Worm (Caenorhabditis elegans) whole organism, L4 larva: ENCODE data around the gene C54D10.9.

ENCODE experiments used
- F10B5.3 ChIP-seq: sonication (generic microtip); optimal IDR thresholded peaks from 2 replicates; lab custom pipeline; 2016; ENCODE audit warnings: mild to moderate bottlenecking, missing genetic modification characterization, missing compliant biosample characterization
- F37D6.2 ChIP-seq: sonication (generic microtip); optimal IDR thresholded peaks from 2 replicates; lab custom pipeline; 2016; ENCODE audit warnings: mild to moderate bottlenecking, missing genetic modification characterization, missing compliant biosample characterization
- F44E2.7 ChIP-seq: fragments of 200-800 bp; sonication (Bioruptor generic); IDR thresholded peaks from 2 replicates; pipeline ENCODE4 v2.1.2; 2022; ENCODE audit warnings: missing genetic modification characterization, missing compliant biosample characterization
- T26A8.4 ChIP-seq: fragments of 200-800 bp; sonication (Bioruptor generic); IDR thresholded peaks from 2 replicates; pipeline ENCODE4 v1.3.6; 2022; ENCODE audit warnings: missing genetic modification characterization, missing compliant biosample characterization
- Y105C5A.15 ChIP-seq: fragments of 200-800 bp; sonication (Bioruptor generic); IDR thresholded peaks from 2 replicates; pipeline ENCODE4 v1.3.6; 2022; ENCODE audit warnings: missing genetic modification characterization, missing compliant biosample characterization
- Y5F2A.4 ChIP-seq: fragments of 200-800 bp; sonication (Bioruptor generic); optimal IDR thresholded peaks from 2 replicates; lab custom pipeline; 2018; ENCODE audit warnings: mild to moderate bottlenecking, missing genetic modification characterization, missing compliant biosample characterization
- ama-1 ChIP-seq: fragments of 150-350 bp; optimal IDR thresholded peaks from 2 replicates; lab custom pipeline; 2014; ENCODE audit warnings: inconsistent platforms, mixed read lengths
- arid-1 ChIP-seq: fragments of 200-800 bp; sonication (Bioruptor generic); conservative IDR thresholded peaks from 2 replicates; pipeline ENCODE4 v1.3.6; 2022; ENCODE audit warnings: missing genetic modification reagents, missing genetic modification characterization, missing compliant biosample characterization
- ceh-28 ChIP-seq: fragments of 150-350 bp; optimal IDR thresholded peaks from 2 replicates; lab custom pipeline; 2014; ENCODE audit warnings: missing biosample characterization, missing genetic modification reagents, missing genetic modification characterization
- ceh-62 ChIP-seq: sonication (generic microtip); optimal IDR thresholded peaks from 2 replicates; lab custom pipeline; 2017; ENCODE audit warnings: missing biosample characterization, missing genetic modification characterization
- daf-12 ChIP-seq: fragments of 150-350 bp; optimal IDR thresholded peaks from 2 replicates; lab custom pipeline; 2014; ENCODE audit warnings: missing biosample characterization, missing genetic modification reagents, missing genetic modification characterization
- daf-16 ChIP-seq, 3 experiments: sonication (generic microtip); optimal IDR thresholded peaks; 2 replicates each; lab custom pipeline; 2016 to 2017; ENCODE audit warnings: missing genetic modification characterization in 3 of 3, missing genetic modification reagents in 3 of 3, mild to moderate bottlenecking in 2 of 3, missing compliant biosample characterization in 2 of 3, missing biosample characterization in 1 of 3, moderate library complexity in 1 of 3
- daf-19 ChIP-seq: fragments of 200-800 bp; sonication (Bioruptor generic); conservative IDR thresholded peaks from 2 replicates; pipeline ENCODE4 v1.3.6; 2022; ENCODE audit warnings: missing genetic modification characterization, missing compliant biosample characterization
- dmd-6 ChIP-seq: fragments of 200-800 bp; sonication (Bioruptor generic); IDR thresholded peaks from 2 replicates; pipeline ENCODE4 v1.3.6; 2022; ENCODE audit warnings: missing genetic modification reagents, missing genetic modification characterization, missing compliant biosample characterization
- dmd-9 ChIP-seq: fragments of 200-800 bp; sonication (Bioruptor generic); IDR thresholded peaks from 2 replicates; pipeline ENCODE4 v1.3.6; 2022; ENCODE audit warnings: missing genetic modification reagents, missing genetic modification characterization, missing compliant biosample characterization
- dve-1 ChIP-seq: sonication (generic microtip); optimal IDR thresholded peaks from 2 replicates; lab custom pipeline; 2017; ENCODE audit warnings: antibody characterized with exemption, mild to moderate bottlenecking, missing genetic modification characterization, missing compliant biosample characterization; ENCODE audit not compliant: insufficient read depth
- egl-27 ChIP-seq: sonication (generic microtip); optimal IDR thresholded peaks from 3 replicates; lab custom pipeline; 2017; ENCODE audit warnings: missing biosample characterization, missing genetic modification reagents, missing genetic modification characterization
- fos-1 ChIP-seq: fragments of 150-350 bp; optimal IDR thresholded peaks from 2 replicates; lab custom pipeline; 2014; ENCODE audit warnings: missing biosample characterization, missing genetic modification characterization
- hlh-11 ChIP-seq: fragments of 200-800 bp; sonication (Bioruptor generic); optimal IDR thresholded peaks from 2 replicates; lab custom pipeline; 2018; ENCODE audit warnings: mild to moderate bottlenecking, missing genetic modification characterization, missing compliant biosample characterization
- hlh-30 ChIP-seq: sonication (generic microtip); optimal IDR thresholded peaks from 2 replicates; lab custom pipeline; 2017; ENCODE audit warnings: antibody characterized with exemption, mild to moderate bottlenecking, missing genetic modification characterization, missing compliant biosample characterization; ENCODE audit not compliant: insufficient read depth
- lin-1 ChIP-seq: fragments of 200-800 bp; sonication (Bioruptor generic); IDR thresholded peaks from 2 replicates; pipeline ENCODE4 v1.3.6; 2022; ENCODE audit warnings: missing genetic modification reagents, missing genetic modification characterization, missing compliant biosample characterization
- lin-13 ChIP-seq: fragments of 150-350 bp; optimal IDR thresholded peaks from 2 replicates; lab custom pipeline; 2014; ENCODE audit warnings: missing biosample characterization, missing genetic modification reagents, missing genetic modification characterization
- lin-29 ChIP-seq: fragments of 200-800 bp; sonication (Bioruptor generic); IDR thresholded peaks from 2 replicates; pipeline ENCODE4 v1.3.6; 2022; ENCODE audit warnings: missing genetic modification reagents, missing genetic modification characterization, missing compliant biosample characterization
- lsy-2 ChIP-seq, 2 experiments: fragments of 150-350 bp in 1 of 2; sonication (generic microtip) in 1 of 2; optimal IDR thresholded peaks; 2 replicates each; lab custom pipeline; 2014 to 2017; ENCODE audit warnings: missing biosample characterization in 2 of 2, missing genetic modification characterization in 2 of 2
- madf-9 ChIP-seq: fragments of 200-800 bp; sonication (Bioruptor generic); conservative IDR thresholded peaks from 2 replicates; pipeline ENCODE4 v1.3.6; 2022; ENCODE audit warnings: missing genetic modification reagents, missing genetic modification characterization, missing compliant biosample characterization
- mdl-1 ChIP-seq, 2 experiments: fragments of 150-350 bp in 1 of 2; sonication (generic microtip) in 1 of 2; optimal IDR thresholded peaks; 2 replicates each; lab custom pipeline; 2014 to 2017; ENCODE audit warnings: missing biosample characterization in 2 of 2, missing genetic modification characterization in 2 of 2
- mxl-2 ChIP-seq: fragments of 200-800 bp; sonication (Bioruptor generic); conservative IDR thresholded peaks from 2 replicates; pipeline ENCODE4 v1.3.6; 2022; ENCODE audit warnings: missing genetic modification reagents, missing genetic modification characterization, missing compliant biosample characterization
- mxl-3 ChIP-seq: fragments of 200-800 bp; sonication (Bioruptor generic); optimal IDR thresholded peaks from 2 replicates; lab custom pipeline; 2018; ENCODE audit warnings: mild to moderate bottlenecking, missing genetic modification characterization, missing compliant biosample characterization
- nhr-102 ChIP-seq: sonication (generic microtip); optimal IDR thresholded peaks from 2 replicates; lab custom pipeline; 2016; ENCODE audit warnings: mild to moderate bottlenecking, missing genetic modification characterization, moderate library complexity, missing compliant biosample characterization
- nhr-11 ChIP-seq: fragments of 150-350 bp; optimal IDR thresholded peaks from 2 replicates; lab custom pipeline; 2014; ENCODE audit warnings: missing biosample characterization, missing genetic modification characterization
- nhr-42 ChIP-seq: fragments of 200-800 bp; sonication (Bioruptor generic); IDR thresholded peaks from 2 replicates; pipeline ENCODE4 v1.3.6; 2022; ENCODE audit warnings: missing genetic modification characterization, missing compliant biosample characterization
- nhr-76 ChIP-seq: fragments of 150-350 bp; optimal IDR thresholded peaks from 2 replicates; lab custom pipeline; 2014; ENCODE audit warnings: missing biosample characterization, missing genetic modification characterization
- pqm-1 ChIP-seq: sonication (generic microtip); optimal IDR thresholded peaks from 2 replicates; lab custom pipeline; 2017; ENCODE audit warnings: missing biosample characterization, missing genetic modification characterization
- saeg-2 ChIP-seq: fragments of 200-800 bp; sonication (Bioruptor generic); IDR thresholded peaks from 2 replicates; pipeline ENCODE4 v1.3.6; 2022; ENCODE audit warnings: missing genetic modification reagents, missing genetic modification characterization, missing compliant biosample characterization
- tag-97 ChIP-seq: fragments of 200-800 bp; sonication (Bioruptor generic); IDR thresholded peaks from 2 replicates; pipeline ENCODE4 v1.3.6; 2022; ENCODE audit warnings: missing genetic modification characterization, missing compliant biosample characterization
- unc-130 ChIP-seq: sonication (generic microtip); optimal IDR thresholded peaks from 2 replicates; lab custom pipeline; 2016; ENCODE audit warnings: missing genetic modification reagents, missing genetic modification characterization, missing compliant biosample characterization
- unc-62 ChIP-seq, 3 experiments: fragments of 150-350 bp in 1 of 3; sonication (generic microtip); optimal IDR thresholded peaks in 2 of 3; peaks in 1 of 3; 1 replicate in 1 of 3; 2 replicates in 2 of 3; lab custom pipeline; 2014 to 2017; ENCODE audit warnings: missing biosample characterization in 3 of 3, missing genetic modification characterization in 3 of 3, missing genetic modification reagents in 3 of 3, missing genotype in 1 of 3

The C54D10.9 gene

ce11 chrV:12433105-12433504 is 13.8 kb upstream of the C54D10.9 start:
- TF ChIP-seq unc-62 (GFP tag; optimal IDR thresholded peaks at IDR 0.05 in 1 of 2; lab: Kevin White, UChicago) (peak in 1 of 2 experiments; percentile 94), unc-62 (tag; optimal IDR thresholded peaks at IDR 0.05; lab: Kevin White, UChicago) (no peak), fos-1 (no peak)

DNA sequence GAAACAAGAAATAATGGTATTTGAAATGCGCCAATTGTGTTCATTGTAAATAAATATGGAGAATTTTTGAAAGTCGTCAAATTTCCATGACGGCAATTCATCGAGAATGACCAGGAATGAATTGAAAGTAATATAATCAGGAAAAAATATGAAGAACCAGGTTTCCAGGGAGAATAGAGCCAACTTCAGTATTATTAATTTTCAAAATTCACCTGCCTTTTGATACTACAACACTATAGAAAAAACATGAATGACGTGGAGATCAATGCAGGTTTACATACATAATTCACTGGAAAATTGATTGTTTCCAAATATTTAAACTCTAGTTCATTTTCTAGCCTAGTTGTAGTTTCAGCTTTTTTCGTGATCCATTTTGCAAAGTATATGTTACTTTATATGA is 13.2 kb upstream of the C54D10.9 start, which contains the start of gene srh-25:
TSS of gene srh-25 (minus strand) at position 101 of the 400 bp plus-strand sequence.
- TF ChIP-seq nhr-76 (tag; lab: Kevin White, UChicago), result no peak
- TF ChIP-seq daf-12 (tag; lab: Kevin White, UChicago), result no peak
- no peak for TF ChIP-seq F37D6.2 (tag; lab: Kevin White, UChicago)
- TF ChIP-seq ceh-62 (tag; lab: Kevin White, UChicago), result no peak
- no peak for TF ChIP-seq lsy-2 (tag; optimal IDR thresholded peaks at IDR 0.05; lab: Kevin White, UChicago)
- no peak for TF ChIP-seq hlh-11 (tag; lab: Kevin White, UChicago)
- TF ChIP-seq, all 104 proteins: peak for 0

ce11 chrV:12441420-12441819 is 5.5 kb upstream of the C54D10.9 start, which contains the start of gene pals-37:
pals-37 (minus strand) TSS chrV:12441520.
- TF ChIP-seq nhr-102, result no peak
- TF ChIP-seq daf-19 (GFP tag; lab: Robert Waterston, UW), result no peak
- TF ChIP-seq ama-1 (lab: Kevin White, UChicago), result no peak
- TF ChIP-seq nhr-42 (GFP tag; lab: Robert Waterston, UW), result no peak
- no peak for TF ChIP-seq unc-62 (GFP tag; optimal IDR thresholded peaks at IDR 0.05 in 1 of 2; lab: Kevin White, UChicago)
- TF ChIP-seq unc-62 (tag; optimal IDR thresholded peaks at IDR 0.05; lab: Kevin White, UChicago), result no peak
- no peak for TF ChIP-seq ceh-28 (tag; lab: Kevin White, UChicago)
- no peak for TF ChIP-seq lin-29 (GFP tag; lab: Robert Waterston, UW)
- no peak for TF ChIP-seq saeg-2 (GFP tag; lab: Robert Waterston, UW)
- TF ChIP-seq madf-9 (GFP tag; lab: Robert Waterston, UW), result no peak
- no peak for TF ChIP-seq hlh-30 (tag; lab: Kevin White, UChicago)
- no peak for TF ChIP-seq mxl-2 (GFP tag; lab: Robert Waterston, UW)
- no peak for TF ChIP-seq F10B5.3
- TF ChIP-seq daf-12 (tag; lab: Kevin White, UChicago), result no peak
- TF ChIP-seq nhr-11 (tag; lab: Kevin White, UChicago), result no peak
- no peak for TF ChIP-seq arid-1 (GFP tag; lab: Robert Waterston, UW)
- TF ChIP-seq lin-13, result no peak
- no peak for TF ChIP-seq mdl-1 (tag; optimal IDR thresholded peaks at IDR 0.05; lab: Kevin White, UChicago)

DNA sequence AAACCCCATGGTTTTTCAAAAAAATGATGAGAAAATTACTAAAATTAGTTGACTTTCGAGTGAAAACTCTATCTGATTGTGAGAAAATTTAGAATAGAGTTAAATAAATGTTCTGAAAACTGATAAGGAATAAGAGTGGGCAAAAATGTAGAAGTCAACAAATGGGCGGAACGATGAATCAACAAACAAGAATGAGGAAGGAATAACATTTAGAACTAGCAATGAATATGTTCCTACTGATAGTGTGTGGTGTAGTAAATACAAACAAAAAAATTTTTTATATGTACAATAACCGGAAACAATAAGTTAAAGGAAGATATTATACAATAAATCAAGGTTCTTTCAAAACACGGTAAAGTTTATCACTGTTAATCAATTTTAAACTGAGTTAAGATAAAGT is 3.2 kb upstream of the C54D10.9 start, which contains the start of gene pals-39:
TSS of gene pals-39 (minus strand) at position 101 of the 400 bp plus-strand sequence.
- TF ChIP-seq daf-16 (GFP tag; optimal IDR thresholded peaks at IDR 0.05; lab: Kevin White, UChicago) (no peak), daf-16 (tag; optimal IDR thresholded peaks at IDR 0.05; lab: Kevin White, UChicago) (peak; percentile 64), tag-97 (GFP tag; lab: Robert Waterston, UW) (no peak), pqm-1 (peak; percentile 21)

DNA sequence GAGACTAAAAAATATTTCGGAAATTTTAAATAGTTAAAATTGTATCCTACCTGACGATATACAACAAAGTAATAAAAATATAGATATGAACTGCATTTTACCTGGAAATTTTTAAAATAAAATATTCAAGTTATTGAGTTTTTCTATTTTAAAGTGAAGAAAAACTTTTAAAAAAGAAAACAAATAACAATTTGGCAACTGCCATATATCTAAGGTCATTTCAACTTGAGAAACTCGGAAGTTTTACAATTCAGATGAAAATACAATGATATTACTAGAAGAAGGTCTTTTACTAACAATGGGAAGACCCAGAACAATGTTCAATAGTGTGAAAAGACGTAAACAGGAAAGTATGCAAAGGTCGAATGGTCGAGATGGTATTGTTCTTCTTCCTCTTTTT is 2.9 kb downstream of the C54D10.9 start, which contains the start of gene C54D10.10:
TSS of gene C54D10.10 (minus strand) at position 101 of the 400 bp plus-strand sequence.
- TF ChIP-seq F44E2.7 (GFP tag; lab: Robert Waterston, UW) (no peak), mxl-3 (no peak), Y5F2A.4 (GFP tag; lab: Kevin White, UChicago) (no peak), dmd-9 (GFP tag; lab: Robert Waterston, UW) (no peak), pqm-1 (no peak), lin-1 (GFP tag; lab: Robert Waterston, UW) (no peak), unc-130 (no peak), T26A8.4 (GFP tag; lab: Robert Waterston, UW) (no peak), dve-1 (no peak), dmd-6 (GFP tag; lab: Robert Waterston, UW) (no peak), egl-27 (tag; lab: Kevin White, UChicago) (no peak), Y105C5A.15 (no peak), ceh-62 (tag; lab: Kevin White, UChicago) (no peak), daf-16 (GFP tag; optimal IDR thresholded peaks at IDR 0.05; lab: Kevin White, UChicago) (no peak), daf-16 (tag; optimal IDR thresholded peaks at IDR 0.05; lab: Kevin White, UChicago) (no peak)
